Worm (Caenorhabditis elegans): ENCODE results near the gene EEED8.14.

ce11 chrII:5447381-5447780 is 33.5 kb upstream of the EEED8.14 start, which contains the start of gene cex-1:
- no peak for TF ChIP-seq lin-11 (tag; optimal IDR thresholded peaks at IDR 0.05)
- no peak for TF ChIP-seq unc-39 (tag; optimal IDR thresholded peaks at IDR 0.05)
- no peak for TF ChIP-seq egl-27 (tag; optimal IDR thresholded peaks at IDR 0.05)
